Fruit fly (Drosophila melanogaster) whole organism, embryonic: ENCODE measurements around the gene mRpL15.

ENCODE experiments used
- Bdp1 ChIP-seq: fragments of 200-800 bp; sonication (Bioruptor generic); optimal IDR thresholded peaks from 3 replicates; lab custom pipeline; 2016; ENCODE audit warnings: missing biosample characterization, missing genetic modification characterization
- C15 ChIP-seq: fragments of 200-800 bp; sonication (Bioruptor generic); IDR thresholded peaks from 3 replicates; pipeline ENCODE4 v1.3.6; 2022; ENCODE audit warnings: missing biosample characterization, missing genetic modification characterization
- CG1024 ChIP-seq: fragments of 200-800 bp; sonication (Bioruptor generic); IDR thresholded peaks from 2 replicates; pipeline ENCODE4 v1.3.6; 2022; ENCODE audit warnings: missing biosample characterization, missing genetic modification characterization
- CG10267 ChIP-seq: fragments of 200-800 bp; sonication (Bioruptor generic); optimal IDR thresholded peaks from 2 replicates; lab custom pipeline; 2018; ENCODE audit warnings: missing biosample characterization, mild to moderate bottlenecking, missing genetic modification characterization, moderate library complexity
- CG10431 ChIP-seq: fragments of 200-800 bp; sonication (Bioruptor generic); optimal IDR thresholded peaks from 3 replicates; lab custom pipeline; 2018; ENCODE audit warnings: missing biosample characterization, mild to moderate bottlenecking, missing genetic modification characterization
- CG11456 ChIP-seq: fragments of 200-800 bp; sonication (Bioruptor generic); IDR thresholded peaks from 3 replicates; pipeline ENCODE4 v1.3.6; 2022; ENCODE audit warnings: missing biosample characterization, missing genetic modification characterization
- CG11723 ChIP-seq: fragments of 200-800 bp; sonication (Bioruptor generic); optimal IDR thresholded peaks from 2 replicates; lab custom pipeline; 2017; ENCODE audit warnings: missing biosample characterization, mild to moderate bottlenecking, missing genetic modification characterization
- CG14710 ChIP-seq: fragments of 200-800 bp; sonication (Bioruptor generic); optimal IDR thresholded peaks from 3 replicates; lab custom pipeline; 2019; ENCODE audit warnings: missing biosample characterization, mild to moderate bottlenecking, missing genetic modification characterization, moderate library complexity
- CG17385 ChIP-seq: fragments of 200-800 bp; sonication (Bioruptor generic); optimal IDR thresholded peaks from 3 replicates; lab custom pipeline; 2018; ENCODE audit warnings: missing biosample characterization, mild to moderate bottlenecking, missing genetic modification characterization
- CG17802 ChIP-seq: fragments of 200-800 bp; sonication (Bioruptor generic); optimal IDR thresholded peaks from 2 replicates; lab custom pipeline; 2018; ENCODE audit warnings: missing biosample characterization, mild to moderate bottlenecking, missing genetic modification characterization, moderate library complexity
- CG18262 ChIP-seq: fragments of 200-800 bp; optimal IDR thresholded peaks from 3 replicates; lab custom pipeline; 2019; ENCODE audit warnings: missing biosample characterization, mild to moderate bottlenecking, missing genetic modification characterization, moderate library complexity
- CG2116 ChIP-seq: fragments of 200-800 bp; sonication (Bioruptor generic); optimal IDR thresholded peaks from 3 replicates; lab custom pipeline; 2018; ENCODE audit warnings: missing biosample characterization, mild to moderate bottlenecking, missing genetic modification characterization
- CG34224 ChIP-seq: fragments of 200-800 bp; sonication (Bioruptor generic); IDR thresholded peaks from 3 replicates; pipeline ENCODE4 v1.3.6; 2022; ENCODE audit warnings: missing biosample characterization, missing genetic modification characterization; ENCODE audit not compliant: partially characterized antibody
- CG3726 ChIP-seq: fragments of 200-800 bp; sonication (Bioruptor generic); IDR thresholded peaks from 3 replicates; pipeline ENCODE4, ENCODE4 v1.3.6; 2022; ENCODE audit warnings: missing biosample characterization, missing genetic modification characterization
- CG43689 ChIP-seq: fragments of 200-800 bp; sonication (Bioruptor generic); IDR thresholded peaks from 2 replicates; pipeline ENCODE4 v1.3.6; 2022; ENCODE audit warnings: missing biosample characterization, missing genetic modification characterization
- CG5245 ChIP-seq: fragments of 200-800 bp; sonication (Bioruptor generic); optimal IDR thresholded peaks from 3 replicates; lab custom pipeline; 2016; ENCODE audit warnings: missing biosample characterization, missing genetic modification characterization
- CG8281 ChIP-seq: fragments of 200-800 bp; sonication (Bioruptor generic); optimal IDR thresholded peaks from 2 replicates; lab custom pipeline; 2018; ENCODE audit warnings: missing biosample characterization, mild to moderate bottlenecking, missing genetic modification characterization, moderate library complexity
- CG8290 ChIP-seq, 3 experiments: fragments of 200-800 bp; sonication (Bioruptor generic); optimal IDR thresholded peaks; 2 replicates each; lab custom pipeline; 2016 to 2019; ENCODE audit warnings: missing biosample characterization in 3 of 3, missing genetic modification characterization in 3 of 3, mild to moderate bottlenecking in 2 of 3, moderate library complexity in 1 of 3
- CG9437 ChIP-seq: fragments of 200-800 bp; sonication (Bioruptor generic); optimal IDR thresholded peaks from 2 replicates; lab custom pipeline; 2018; ENCODE audit warnings: missing biosample characterization, mild to moderate bottlenecking, missing genetic modification characterization
- CHES-1-like ChIP-seq: fragments of 200-800 bp; sonication (Bioruptor generic); optimal IDR thresholded peaks from 2 replicates; lab custom pipeline; 2016; ENCODE audit warnings: missing biosample characterization, missing genetic modification characterization
- CkIIα-i1 ChIP-seq: fragments of 200-800 bp; sonication (Bioruptor generic); IDR thresholded peaks from 2 replicates; pipeline ENCODE4 v1.3.6; 2022; ENCODE audit warnings: missing biosample characterization, missing genetic modification characterization
- D19B ChIP-seq: fragments of 200-800 bp; sonication (Bioruptor generic); optimal IDR thresholded peaks from 2 replicates; lab custom pipeline; 2017; ENCODE audit warnings: missing biosample characterization, mild to moderate bottlenecking, missing genetic modification characterization
- Deaf1 ChIP-seq: fragments of 200-800 bp; optimal IDR thresholded peaks from 3 replicates; lab custom pipeline; 2019; ENCODE audit warnings: missing biosample characterization, mild to moderate bottlenecking, missing genetic modification characterization, moderate library complexity
- Dip2 ChIP-seq: fragments of 200-800 bp; sonication (Bioruptor generic); IDR thresholded peaks from 2 replicates; pipeline ENCODE4 v1.3.6; 2022; ENCODE audit warnings: missing biosample characterization, missing genetic modification characterization
- Dll ChIP-seq: fragments of 200-800 bp; sonication (Bioruptor generic); IDR thresholded peaks from 4 replicates; pipeline ENCODE4 v1.3.6; 2022; ENCODE audit warnings: missing biosample characterization, missing genetic modification characterization; ENCODE audit not compliant: partially characterized antibody
- Fer3 ChIP-seq: fragments of 200-800 bp; sonication (Bioruptor generic); optimal IDR thresholded peaks from 2 replicates; lab custom pipeline; 2018; ENCODE audit warnings: missing biosample characterization, mild to moderate bottlenecking, missing genetic modification characterization, moderate library complexity
- Hr51 ChIP-seq, 2 experiments: fragments of 200-800 bp; sonication (Bioruptor generic); optimal IDR thresholded peaks; 2 replicates in 1 of 2; 3 replicates in 1 of 2; lab custom pipeline; 2016 to 2018; ENCODE audit warnings: missing biosample characterization in 2 of 2, missing genetic modification characterization in 2 of 2, mild to moderate bottlenecking in 1 of 2, moderate library complexity in 1 of 2
- MBD-R2 ChIP-seq: fragments of 200-800 bp; sonication (Bioruptor generic); IDR thresholded peaks from 2 replicates; pipeline ENCODE4 v1.3.6; 2022; ENCODE audit warnings: missing biosample characterization, missing genetic modification characterization
- Meics ChIP-seq: fragments of 200-800 bp; sonication (Bioruptor generic); optimal IDR thresholded peaks from 2 replicates; lab custom pipeline; 2017; ENCODE audit warnings: missing biosample characterization, mild to moderate bottlenecking, missing genetic modification characterization
- Sry-β ChIP-seq: fragments of 200-800 bp; sonication (Bioruptor generic); optimal IDR thresholded peaks from 2 replicates; lab custom pipeline; 2018; ENCODE audit warnings: missing biosample characterization, mild to moderate bottlenecking, missing genetic modification characterization, moderate library complexity
- Trl ChIP-seq, 3 experiments: fragments of >200 bp in 2 of 3; fragments of 200-800 bp in 1 of 3; sonication (Bioruptor generic) in 1 of 3; optimal IDR thresholded peaks; 2 replicates in 1 of 3; 3 replicates in 2 of 3; lab custom pipeline; 2016 to 2017; ENCODE audit warnings: missing biosample characterization in 1 of 3, missing genetic modification characterization in 1 of 3
- ap ChIP-seq: fragments of 200-800 bp; sonication (Bioruptor generic); IDR thresholded peaks from 2 replicates; pipeline ENCODE4 v1.3.6; 2022; ENCODE audit warnings: missing biosample characterization, missing genetic modification characterization
- ash1 ChIP-seq: fragments of 200-800 bp; sonication (Bioruptor generic); optimal IDR thresholded peaks from 2 replicates; lab custom pipeline; 2018; ENCODE audit warnings: missing biosample characterization, mild to moderate bottlenecking, missing genetic modification characterization
- ato ChIP-seq: fragments of 200-800 bp; sonication (Bioruptor generic); IDR thresholded peaks from 2 replicates; pipeline ENCODE4 v1.3.6; 2022; ENCODE audit warnings: missing biosample characterization, missing genetic modification characterization; ENCODE audit not compliant: partially characterized antibody
- btn ChIP-seq: fragments of 200-800 bp; sonication (Bioruptor generic); optimal IDR thresholded peaks from 2 replicates; lab custom pipeline; 2016; ENCODE audit warnings: missing biosample characterization, missing genetic modification characterization
- cad ChIP-seq: fragments of >200 bp; optimal IDR thresholded peaks from 2 replicates; lab custom pipeline; 2017; ENCODE audit warnings: missing biosample characterization, missing genetic modification characterization
- crp ChIP-seq, 2 experiments: fragments of 200-800 bp; sonication (Bioruptor generic); optimal IDR thresholded peaks; 2 replicates in 1 of 2; 3 replicates in 1 of 2; lab custom pipeline; 2017; ENCODE audit warnings: missing biosample characterization in 2 of 2, missing genetic modification characterization in 2 of 2, mild to moderate bottlenecking in 1 of 2, moderate library complexity in 1 of 2
- disco-r ChIP-seq: fragments of 200-800 bp; sonication (Bioruptor generic); optimal IDR thresholded peaks from 2 replicates; lab custom pipeline; 2016; ENCODE audit warnings: missing biosample characterization, missing genetic modification characterization
- ems ChIP-seq: fragments of 200-800 bp; sonication (Bioruptor generic); optimal IDR thresholded peaks from 3 replicates; lab custom pipeline; 2016; ENCODE audit warnings: missing biosample characterization, missing genetic modification characterization
- fd64A ChIP-seq: fragments of 200-800 bp; sonication (Bioruptor generic); optimal IDR thresholded peaks from 3 replicates; lab custom pipeline; 2018; ENCODE audit warnings: missing biosample characterization, mild to moderate bottlenecking, missing genetic modification characterization
- grau ChIP-seq: fragments of 200-800 bp; optimal IDR thresholded peaks from 3 replicates; lab custom pipeline; 2019; ENCODE audit warnings: missing biosample characterization, mild to moderate bottlenecking, missing genetic modification characterization, moderate library complexity
- jumu ChIP-seq: fragments of 200-800 bp; sonication (Bioruptor generic); optimal IDR thresholded peaks from 3 replicates; lab custom pipeline; 2016; ENCODE audit warnings: missing biosample characterization, missing genetic modification characterization
- klu ChIP-seq: fragments of 200-800 bp; sonication (Bioruptor generic); IDR thresholded peaks from 2 replicates; pipeline ENCODE4 v1.3.6; 2022; ENCODE audit warnings: missing biosample characterization, missing genetic modification characterization
- lab ChIP-seq: fragments of 200-800 bp; sonication (Bioruptor generic); optimal IDR thresholded peaks from 3 replicates; lab custom pipeline; 2017; ENCODE audit warnings: missing biosample characterization, missing genetic modification characterization, mild to moderate bottlenecking, moderate library complexity, missing genetic modification reagents
- run ChIP-seq: fragments of 200-800 bp; sonication (Bioruptor generic); optimal IDR thresholded peaks from 3 replicates; lab custom pipeline; 2018; ENCODE audit warnings: missing biosample characterization, mild to moderate bottlenecking, missing genetic modification characterization
- sc ChIP-seq, 3 experiments: fragments of >200 bp in 2 of 3; fragments of 200-800 bp in 1 of 3; sonication (Bioruptor generic) in 1 of 3; optimal IDR thresholded peaks; 2 replicates in 2 of 3; 3 replicates in 1 of 3; lab custom pipeline; 2017; ENCODE audit warnings: mild to moderate bottlenecking in 1 of 3, missing biosample characterization in 1 of 3, missing genetic modification characterization in 1 of 3, missing genetic modification reagents in 1 of 3
- so ChIP-seq: fragments of 200-800 bp; sonication (Bioruptor generic); IDR thresholded peaks from 3 replicates; pipeline ENCODE4 v1.3.6; 2022; ENCODE audit warnings: missing biosample characterization, missing genetic modification characterization

Gene mRpL15

dm6 chr3L:20473021-20473799, 37.2 kb upstream of the mRpL15 start, which contains the start of the genes CG32428 and CG5969 (continued):
- TF ChIP-seq CG43689 (GFP tag; lab: Robert Waterston, UW) (no peak), run (tag; lab: Kevin White, UChicago) (peak; percentile 14), CG8281 (tag; lab: Kevin White, UChicago) (peak; percentile 0), sc (optimal IDR thresholded peaks at IDR 0.05; lab: Kevin White, UChicago) (no peak), sc (GFP tag; optimal IDR thresholded peaks at IDR 0.05; lab: Kevin White, UChicago) (no peak), Hr51 (GFP tag; optimal IDR thresholded peaks at IDR 0.05; lab: Kevin White, UChicago) (peak; percentile 0 to 79), CG2116 (GFP tag; lab: Kevin White, UChicago) (peak; percentile 76), CG3726 (GFP tag; lab: Robert Waterston, UW) (no peak), CHES-1-like (GFP tag; lab: Kevin White, UChicago) (no peak), CG18262 (peak; percentile 54), lab (GFP tag; lab: Kevin White, UChicago) (peak; percentile 72), CG11456 (GFP tag; lab: Robert Waterston, UW) (peak; percentile 71), CG14710 (tag; lab: Kevin White, UChicago) (peak; percentile 96), CG1024 (no peak), CG10431 (no peak), fd64A (GFP tag; lab: Kevin White, UChicago) (no peak), CG10267 (tag; lab: Kevin White, UChicago) (peak; percentile 60), CkIIα-i1 (GFP tag; lab: Robert Waterston, UW) (no peak), CG17802 (tag; lab: Kevin White, UChicago) (peak; percentile 3), ap (GFP tag; lab: Robert Waterston, UW) (no peak), Dll (no peak), jumu (GFP tag; lab: Kevin White, UChicago) (no peak), Dip2 (GFP tag; lab: Robert Waterston, UW) (no peak), disco-r (GFP tag; lab: Kevin White, UChicago) (no peak), CG8290 (GFP tag; optimal IDR thresholded peaks at IDR 0.05; lab: Kevin White, UChicago) (no peak), CG8290 (tag; optimal IDR thresholded peaks at IDR 0.05; lab: Kevin White, UChicago) (peak in 1 of 2 experiments; percentile 58), Sry-β (GFP tag; lab: Kevin White, UChicago) (no peak), ash1 (GFP tag; lab: Kevin White, UChicago) (no peak), crp (GFP tag; optimal IDR thresholded peaks at IDR 0.05; lab: Kevin White, UChicago) (peak in 1 of 2 experiments; percentile 74), ems (GFP tag; lab: Kevin White, UChicago) (no peak), CG34224 (GFP tag; lab: Robert Waterston, UW) (no peak), Fer3 (peak; percentile 73), CG17385 (GFP tag; lab: Kevin White, UChicago) (peak; percentile 49), ato (no peak), Bdp1 (GFP tag; lab: Kevin White, UChicago) (no peak), Meics (GFP tag; lab: Kevin White, UChicago) (peak; percentile 79), grau (tag; lab: Kevin White, UChicago) (peak; percentile 62), klu (GFP tag; lab: Robert Waterston, UW) (no peak), CG11723 (GFP tag; lab: Kevin White, UChicago) (no peak), D19B (GFP tag; lab: Kevin White, UChicago) (peak; percentile 24), MBD-R2 (GFP tag; lab: Robert Waterston, UW) (no peak; the same call in 1 of the 2 replicates), btn (GFP tag; lab: Kevin White, UChicago) (no peak), C15 (no peak), CG9437 (GFP tag; lab: Kevin White, UChicago) (peak; percentile 11), cad (GFP tag; lab: Kevin White, UChicago) (no peak), CG5245 (GFP tag; lab: Kevin White, UChicago) (no peak), Deaf1 (tag; lab: Kevin White, UChicago) (peak; percentile 55), so (GFP tag; lab: Robert Waterston, UW) (no peak), Trl (optimal IDR thresholded peaks at IDR 0.05; lab: Kevin White, UChicago) (no peak), Trl (GFP tag; optimal IDR thresholded peaks at IDR 0.05; lab: Kevin White, UChicago) (no peak)
